Fruit fly (Drosophila melanogaster) S2 (cell line): Measurements from ENCODE around the gene Sur.

Experiments used
- CG8478 ChIP-seq: fragments of >200 bp; optimal IDR thresholded peaks from 2 replicates; lab custom pipeline; 2018
- CTCF ChIP-seq, 2 experiments: fragments of >200 bp; optimal IDR thresholded peaks; 2 replicates each; lab custom pipeline; 2018

dm6 chr2L:10206633-10207162 lies 7.8 kb upstream of the Sur start, which contains the start of gene Snx17:
- TF ChIP-seq CG8478 (lab: Kevin White, UChicago) (no peak), CTCF (optimal IDR thresholded peaks at IDR 0.05; lab: Kevin White, UChicago) (no peak)
